Worm (Caenorhabditis elegans): Measurements from ENCODE around the gene crn-3.

crn-3 gene

ce11 chrII:10563368-10563767 is 24.5 kb upstream of the crn-3 start, which contains the start of gene cdc-48.1 (continued):
- TF ChIP-seq die-1 (tag; optimal IDR thresholded peaks at IDR 0.05) (peak; percentile 89), ceh-100 (GFP tag; IDR thresholded peaks at IDR 0.05) (peak; percentile 94), dox-1 (GFP tag; IDR thresholded peaks at IDR 0.05) (peak; percentile 100), let-526 (GFP tag; IDR thresholded peaks at IDR 0.05) (peak; percentile 98), T26A5.8 (tag; optimal IDR thresholded peaks at IDR 0.05) (peak; percentile 56), attf-6 (GFP tag; IDR thresholded peaks at IDR 0.05) (peak; percentile 92), egl-44 (GFP tag; IDR thresholded peaks at IDR 0.05) (peak; percentile 98), ceh-79 (tag; optimal IDR thresholded peaks at IDR 0.05) (peak; percentile 88), K11D2.4 (GFP tag; IDR thresholded peaks at IDR 0.05) (peak; percentile 100), egl-18 (GFP tag; IDR thresholded peaks at IDR 0.05) (peak; percentile 99), dpl-1 (GFP tag; optimal IDR thresholded peaks at IDR 0.05) (peak; percentile 100), F57A8.1 (GFP tag; optimal IDR thresholded peaks at IDR 0.05) (peak; percentile 84), ccch-3 (GFP tag; optimal IDR thresholded peaks at IDR 0.05) (peak; percentile 84), him-1 (tag; optimal IDR thresholded peaks at IDR 0.05) (peak; percentile 97), mel-28 (tag; optimal IDR thresholded peaks at IDR 0.05; ENCODE audit: borderline replicate concordance) (peak; percentile 82), T07F8.4 (tag; optimal IDR thresholded peaks at IDR 0.05) (peak; percentile 90), chd-7 (tag; optimal IDR thresholded peaks at IDR 0.05) (peak; percentile 99), bed-2 (GFP tag; IDR thresholded peaks at IDR 0.05) (peak; percentile 95), F39B2.1 (GFP tag; IDR thresholded peaks at IDR 0.05) (peak; percentile 94), Y53G8AR.9 (GFP tag; conservative IDR thresholded peaks at IDR 0.05) (peak; percentile 100), hrde-1 (tag; optimal IDR thresholded peaks at IDR 0.05; ENCODE audit: borderline replicate concordance) (peak; percentile 96), ztf-28 (GFP tag; IDR thresholded peaks at IDR 0.05) (peak; percentile 97), ztf-6 (GFP tag; IDR thresholded peaks at IDR 0.05) (peak; percentile 99), rpc-1 (optimal IDR thresholded peaks at IDR 0.05) (peak; percentile 18), rpc-1 (tag; optimal IDR thresholded peaks at IDR 0.05) (peak; percentile 14), efl-1 (GFP tag; optimal IDR thresholded peaks at IDR 0.05) (peak; percentile 100), unc-62 (GFP tag; optimal IDR thresholded peaks at IDR 0.05) (peak; percentile 98), lin-54 (GFP tag; optimal IDR thresholded peaks at IDR 0.05) (peak; percentile 100), repo-1 (tag; optimal IDR thresholded peaks at IDR 0.05) (peak; percentile 98), nfya-1 (tag; optimal IDR thresholded peaks at IDR 0.05; ENCODE audit: borderline replicate concordance, insufficient read depth) (no peak), hlh-26 (GFP tag; conservative IDR thresholded peaks at IDR 0.05) (no peak), ets-4 (GFP tag; optimal IDR thresholded peaks at IDR 0.05) (peak; percentile 97), K12H6.12 (tag; optimal IDR thresholded peaks at IDR 0.05) (peak; percentile 100), F23B12.7 (tag; optimal IDR thresholded peaks at IDR 0.05; ENCODE audit: insufficient read depth) (peak; percentile 99), akir-1 (GFP tag; optimal IDR thresholded peaks at IDR 0.05) (peak; percentile 75), ceh-58 (GFP tag; IDR thresholded peaks at IDR 0.05) (0 out of 2 replicates have a peak, but pooled peaks have one; percentile 88), ZK185.1 (tag; optimal IDR thresholded peaks at IDR 0.05; ENCODE audit: poor library complexity, severe bottlenecking) (peak; percentile 99), rec-8 (tag; optimal IDR thresholded peaks at IDR 0.05) (peak; percentile 86 to 87)

ce11 chrII:10564578-10564977 is 23.3 kb upstream of the crn-3 start, which contains the start of the genes C06A1.6 and C06A1.7:
TSS of gene C06A1.6 (minus strand) at chrII:10564678.
TSS of gene C06A1.7 (plus strand) at chrII:10564891.
- no peak for TF ChIP-seq nfya-1 (tag; optimal IDR thresholded peaks at IDR 0.05; ENCODE audit: borderline replicate concordance, insufficient read depth)
- no peak for TF ChIP-seq ztf-6 (GFP tag; IDR thresholded peaks at IDR 0.05)
- TF ChIP-seq Y95B8A.8 (GFP tag; IDR thresholded peaks at IDR 0.05), result no peak
- TF ChIP-seq ceh-79 (tag; optimal IDR thresholded peaks at IDR 0.05), result no peak
- no peak for TF ChIP-seq F49E8.2 (tag; optimal IDR thresholded peaks at IDR 0.05; ENCODE audit: insufficient read depth)
- no peak for TF ChIP-seq sdz-38 (tag; optimal IDR thresholded peaks at IDR 0.05)
- TF ChIP-seq hmg-1.2 (GFP tag; IDR thresholded peaks at IDR 0.05), result no peak
- no peak for TF ChIP-seq ceh-40 (GFP tag; IDR thresholded peaks at IDR 0.05)
- TF ChIP-seq egl-18 (GFP tag; IDR thresholded peaks at IDR 0.05), result no peak
- TF ChIP-seq xnd-1 (tag; optimal IDR thresholded peaks at IDR 0.05), result no peak
